Fruit fly (Drosophila melanogaster): Measurements from ENCODE around the gene CG42714.

CG42714 gene

dm6 chr3L:6184884-6185438 lies 48.9 kb downstream of the CG42714 start, which contains the start of the genes D19B and CG43293 (continued):
- TF ChIP-seq pho (GFP tag; optimal IDR thresholded peaks at IDR 0.05), result peak; percentile 85
- TF ChIP-seq sd (tag; optimal IDR thresholded peaks at IDR 0.05), result peak; percentile 75
- peak; percentile 94 for TF ChIP-seq CG34422 (GFP tag; IDR thresholded peaks at IDR 0.05)
- peak; percentile 74 for TF ChIP-seq CG18476 (GFP tag; optimal IDR thresholded peaks at IDR 0.05)
- TF ChIP-seq CG30020 (tag; optimal IDR thresholded peaks at IDR 0.05), result peak; percentile 53
- TF ChIP-seq CG10565 (GFP tag; optimal IDR thresholded peaks at IDR 0.05), result no peak
- peak; percentile 94 for TF ChIP-seq az2 (GFP tag; optimal IDR thresholded peaks at IDR 0.05)
- peak; percentile 90 for TF ChIP-seq Ada2b (GFP tag; IDR thresholded peaks at IDR 0.05)
- TF ChIP-seq CG8944 (GFP tag; optimal IDR thresholded peaks at IDR 0.05), result peak; percentile 88
- no peak for TF ChIP-seq CG7271 (tag; optimal IDR thresholded peaks at IDR 0.05)
- peak; percentile 85 to 86 for TF ChIP-seq Hr51 (GFP tag; optimal IDR thresholded peaks at IDR 0.05)
- peak; percentile 81 for TF ChIP-seq CG6272 (GFP tag; IDR thresholded peaks at IDR 0.05)
- peak; percentile 65 for TF ChIP-seq CG3407 (GFP tag; optimal IDR thresholded peaks at IDR 0.05)
- peak; percentile 74 for TF ChIP-seq Ets97D (GFP tag; optimal IDR thresholded peaks at IDR 0.05)
- TF ChIP-seq vfl (GFP tag; optimal IDR thresholded peaks at IDR 0.05), result peak; percentile 87
- TF ChIP-seq CG3838 (GFP tag; optimal IDR thresholded peaks at IDR 0.05), result peak; percentile 71
- TF ChIP-seq Usf (GFP tag; optimal IDR thresholded peaks at IDR 0.05), result peak; percentile 72
- peak; percentile 94 for TF ChIP-seq mam (GFP tag; optimal IDR thresholded peaks at IDR 0.05)
- peak; percentile 82 for TF ChIP-seq CG2199 (GFP tag; IDR thresholded peaks at IDR 0.05)
- TF ChIP-seq CG33213 (GFP tag; optimal IDR thresholded peaks at IDR 0.05), result peak; percentile 81
- TF ChIP-seq cg (GFP tag; optimal IDR thresholded peaks at IDR 0.05), result peak; percentile 97
- no peak for TF ChIP-seq Dip2 (GFP tag; IDR thresholded peaks at IDR 0.05)
- TF ChIP-seq Jarid2 (GFP tag; optimal IDR thresholded peaks at IDR 0.05), result peak; percentile 70
- TF ChIP-seq CG4328 (GFP tag; optimal IDR thresholded peaks at IDR 0.05), result peak; percentile 76
- peak; percentile 83 for TF ChIP-seq gcm (GFP tag; optimal IDR thresholded peaks at IDR 0.05)
- peak; percentile 52 for TF ChIP-seq wek (GFP tag; optimal IDR thresholded peaks at IDR 0.05)
- TF ChIP-seq Drgx (GFP tag; IDR thresholded peaks at IDR 0.05), result peak; percentile 92
- TF ChIP-seq CG8281 (tag; optimal IDR thresholded peaks at IDR 0.05), result peak; percentile 61
- peak; percentile 43; the same call in 1 of the 3 replicates for TF ChIP-seq HLH4C (GFP tag; IDR thresholded peaks at IDR 0.05; ENCODE audit: partially characterized antibody)
- no peak for TF ChIP-seq cad (GFP tag; optimal IDR thresholded peaks at IDR 0.05)
- peak; percentile 72; the same call in 2 of the 3 replicates for TF ChIP-seq CG11560 (tag; IDR thresholded peaks at IDR 0.05)
- peak; percentile 81 for TF ChIP-seq CG10959 (GFP tag; IDR thresholded peaks at IDR 0.05)
- peak; percentile 37 for TF ChIP-seq CG6654 (GFP tag; optimal IDR thresholded peaks at IDR 0.05)
- no peak for TF ChIP-seq sqz (GFP tag; optimal IDR thresholded peaks at IDR 0.05)
- no peak for TF ChIP-seq hb (GFP tag; IDR thresholded peaks at IDR 0.05; ENCODE audit: partially characterized antibody)
- TF ChIP-seq CG4404 (GFP tag; IDR thresholded peaks at IDR 0.05), result peak; percentile 73
- TF ChIP-seq B-H1 (GFP tag; IDR thresholded peaks at IDR 0.05), result peak; percentile 89
- peak; percentile 78 for TF ChIP-seq danr (GFP tag; IDR thresholded peaks at IDR 0.05)
- peak; percentile 87 for TF ChIP-seq H15 (GFP tag; IDR thresholded peaks at IDR 0.05)
- no peak for TF ChIP-seq Doc2 (GFP tag; IDR thresholded peaks at IDR 0.05)
- TF ChIP-seq CG1832 (GFP tag; optimal IDR thresholded peaks at IDR 0.05), result no peak
- peak; percentile 77 for TF ChIP-seq CG14667 (GFP tag; IDR thresholded peaks at IDR 0.05)
- peak; percentile 78 for TF ChIP-seq Bteb2 (GFP tag; optimal IDR thresholded peaks at IDR 0.05)
- peak; percentile 86 for TF ChIP-seq zfh2 (GFP tag; optimal IDR thresholded peaks at IDR 0.05)
- peak; percentile 74 for TF ChIP-seq CG12104 (GFP tag; optimal IDR thresholded peaks at IDR 0.05)
- TF ChIP-seq usp (GFP tag; optimal IDR thresholded peaks at IDR 0.05), result no peak
- TF ChIP-seq CG17186 (GFP tag; optimal IDR thresholded peaks at IDR 0.05), result peak; percentile 58
- TF ChIP-seq pzg (GFP tag; optimal IDR thresholded peaks at IDR 0.05), result peak; percentile 81
- peak; percentile 73 for TF ChIP-seq scrt (GFP tag; optimal IDR thresholded peaks at IDR 0.05)
- TF ChIP-seq ftz-f1 (GFP tag; optimal IDR thresholded peaks at IDR 0.05), result peak; percentile 79
